Worm (Caenorhabditis elegans) whole organism, young adult: Measurements from ENCODE around the gene ZC204.6.
"Not testable (repeated sequence)": the region's sequence is repeated elsewhere in the genome, so short reads cannot be mapped to it uniquely, and the experiment has no call there.

Source experiments
- B0261.1 ChIP-seq: sonication (generic microtip); optimal IDR thresholded peaks from 2 replicates; lab custom pipeline; 2016; ENCODE audit warnings: mild to moderate bottlenecking, missing genetic modification characterization, moderate library complexity, missing compliant biosample characterization
- B0336.3 ChIP-seq: fragments of 200-800 bp; sonication (Bioruptor generic); IDR thresholded peaks from 2 replicates; pipeline ENCODE4 v1.3.6; 2022; ENCODE audit warnings: missing genetic modification characterization, missing compliant biosample characterization
- D2030.7 ChIP-seq: fragments of 200-800 bp; sonication (Bioruptor generic); IDR thresholded peaks from 2 replicates; pipeline ENCODE4 v1.3.6; 2022; ENCODE audit warnings: missing genetic modification reagents, missing genetic modification characterization, missing compliant biosample characterization
- F10E7.11 ChIP-seq: sonication (generic microtip); optimal IDR thresholded peaks from 2 replicates; lab custom pipeline; 2017; ENCODE audit warnings: mild to moderate bottlenecking, missing genetic modification characterization, moderate library complexity, missing compliant biosample characterization
- F37B4.10 ChIP-seq: fragments of 200-800 bp; sonication (Bioruptor generic); IDR thresholded peaks from 2 replicates; pipeline ENCODE4 v1.3.6; 2022; ENCODE audit warnings: missing genetic modification characterization, missing compliant biosample characterization
- F49E8.2 ChIP-seq: sonication (generic microtip); optimal IDR thresholded peaks from 3 replicates; lab custom pipeline; 2017; ENCODE audit warnings: missing genetic modification characterization, mild to moderate bottlenecking, missing compliant biosample characterization, antibody characterized with exemption, moderate library complexity; ENCODE audit not compliant: insufficient read depth
- F52B5.7 ChIP-seq: sonication (generic microtip); optimal IDR thresholded peaks from 2 replicates; lab custom pipeline; 2016; ENCODE audit warnings: mild to moderate bottlenecking, missing genetic modification characterization, missing compliant biosample characterization
- F57C9.4 ChIP-seq: sonication (generic microtip); optimal IDR thresholded peaks from 2 replicates; lab custom pipeline; 2017; ENCODE audit warnings: mild to moderate bottlenecking, missing genetic modification characterization, missing compliant biosample characterization
- K12H6.12 ChIP-seq: fragments of 200-800 bp; sonication (Bioruptor generic); optimal IDR thresholded peaks from 2 replicates; lab custom pipeline; 2018; ENCODE audit warnings: mild to moderate bottlenecking, missing genetic modification characterization, missing compliant biosample characterization
- Y67H2A.10 ChIP-seq: fragments of 200-800 bp; sonication (Bioruptor generic); conservative IDR thresholded peaks from 2 replicates; pipeline ENCODE4 v1.3.6; 2022; ENCODE audit warnings: missing genetic modification reagents, missing genetic modification characterization, missing compliant biosample characterization
- ama-1 ChIP-seq, 3 experiments: fragments of 150-350 bp in 1 of 3; sonication (generic microtip) in 2 of 3; optimal IDR thresholded peaks; 2 replicates each; lab custom pipeline; 2014 to 2018; ENCODE audit warnings: missing biosample characterization in 2 of 3, missing genetic modification characterization in 2 of 3, missing genetic modification reagents in 2 of 3
- atf-7 ChIP-seq: sonication (generic microtip); optimal IDR thresholded peaks from 2 replicates; lab custom pipeline; 2017; ENCODE audit warnings: mild to moderate bottlenecking, missing genetic modification characterization, missing compliant biosample characterization
- athp-1 ChIP-seq: sonication (generic microtip); optimal IDR thresholded peaks from 2 replicates; lab custom pipeline; 2017; ENCODE audit warnings: mild to moderate bottlenecking, missing genetic modification characterization, missing compliant biosample characterization
- attf-3 ChIP-seq: fragments of 200-800 bp; sonication (Bioruptor generic); conservative IDR thresholded peaks from 2 replicates; pipeline ENCODE4 v1.3.6; 2022; ENCODE audit warnings: missing genetic modification reagents, missing genetic modification characterization, missing compliant biosample characterization
- ccch-3 ChIP-seq: fragments of 200-800 bp; sonication (Bioruptor generic); optimal IDR thresholded peaks from 2 replicates; lab custom pipeline; 2018; ENCODE audit warnings: mild to moderate bottlenecking, missing genetic modification characterization, missing compliant biosample characterization
- ceh-58 ChIP-seq: fragments of 200-800 bp; sonication (Bioruptor generic); IDR thresholded peaks from 2 replicates; pipeline ENCODE4 v1.3.6; 2022; ENCODE audit warnings: missing genetic modification characterization, missing compliant biosample characterization
- ceh-79 ChIP-seq: sonication (generic microtip); optimal IDR thresholded peaks from 2 replicates; lab custom pipeline; 2017; ENCODE audit warnings: mild to moderate bottlenecking, missing genetic modification characterization, missing compliant biosample characterization
- die-1 ChIP-seq: sonication (generic microtip); optimal IDR thresholded peaks from 2 replicates; lab custom pipeline; 2016; ENCODE audit warnings: missing genotype, mild to moderate bottlenecking, missing genetic modification characterization, missing compliant biosample characterization
- dox-1 ChIP-seq: fragments of 200-800 bp; sonication (Bioruptor generic); IDR thresholded peaks from 2 replicates; pipeline ENCODE4 v1.3.6; 2022; ENCODE audit warnings: missing genetic modification reagents, missing genetic modification characterization, missing compliant biosample characterization
- dpff-1 ChIP-seq: sonication (generic microtip); optimal IDR thresholded peaks from 2 replicates; lab custom pipeline; 2017; ENCODE audit warnings: mild to moderate bottlenecking, missing genetic modification characterization, missing compliant biosample characterization
- egl-44 ChIP-seq: fragments of 200-800 bp; sonication (Bioruptor generic); IDR thresholded peaks from 2 replicates; pipeline ENCODE4 v1.3.6; 2022; ENCODE audit warnings: missing genetic modification reagents, missing genetic modification characterization, missing compliant biosample characterization
- ets-4 ChIP-seq: fragments of 200-800 bp; sonication (Bioruptor generic); optimal IDR thresholded peaks from 2 replicates; lab custom pipeline; 2018; ENCODE audit warnings: mild to moderate bottlenecking, missing genetic modification characterization, missing compliant biosample characterization
- hmg-20 ChIP-seq: fragments of 200-800 bp; sonication (Bioruptor generic); IDR thresholded peaks from 2 replicates; pipeline ENCODE4 v1.3.6; 2022; ENCODE audit warnings: missing genetic modification reagents, missing genetic modification characterization, missing compliant biosample characterization
- lin-35 ChIP-seq, 3 experiments: fragments of 150-350 bp in 2 of 3; sonication (generic microtip) in 1 of 3; optimal IDR thresholded peaks; 2 replicates each; lab custom pipeline; 2014 to 2018; ENCODE audit warnings: missing biosample characterization in 3 of 3, missing genetic modification characterization in 3 of 3, missing genetic modification reagents in 3 of 3
- lsl-1 ChIP-seq: fragments of 200-800 bp; sonication (Bioruptor generic); optimal IDR thresholded peaks from 2 replicates; lab custom pipeline; 2018; ENCODE audit warnings: mild to moderate bottlenecking, missing genetic modification characterization, moderate library complexity, missing compliant biosample characterization
- lsy-27 ChIP-seq: sonication (generic microtip); optimal IDR thresholded peaks from 2 replicates; lab custom pipeline; 2017; ENCODE audit warnings: missing genetic modification characterization, mild to moderate bottlenecking, missing compliant biosample characterization, antibody characterized with exemption, missing genotype, borderline replicate concordance; ENCODE audit not compliant: insufficient read depth
- mel-28 ChIP-seq: sonication (generic microtip); optimal IDR thresholded peaks from 2 replicates; lab custom pipeline; 2016; ENCODE audit warnings: borderline replicate concordance, mild to moderate bottlenecking, missing genetic modification characterization, missing compliant biosample characterization
- mxl-1 ChIP-seq: sonication (generic microtip); optimal IDR thresholded peaks from 2 replicates; lab custom pipeline; 2016; ENCODE audit warnings: missing genetic modification characterization, missing compliant biosample characterization
- nfya-2 ChIP-seq: fragments of 200-800 bp; sonication (Bioruptor generic); IDR thresholded peaks from 2 replicates; pipeline ENCODE4 v1.3.6; 2022; ENCODE audit warnings: missing genetic modification reagents, missing genetic modification characterization, missing compliant biosample characterization
- nhr-120 ChIP-seq: fragments of 200-800 bp; sonication (Bioruptor generic); IDR thresholded peaks from 2 replicates; pipeline ENCODE4 v1.3.6; 2022; ENCODE audit warnings: missing genetic modification characterization, missing compliant biosample characterization
- nhr-80 ChIP-seq: sonication (generic microtip); optimal IDR thresholded peaks from 2 replicates; lab custom pipeline; 2016; ENCODE audit warnings: missing genetic modification characterization, missing compliant biosample characterization
- pbrm-1 ChIP-seq: fragments of 200-800 bp; sonication (Bioruptor generic); IDR thresholded peaks from 2 replicates; pipeline ENCODE4 v1.3.6; 2022; ENCODE audit warnings: missing genetic modification reagents, missing genetic modification characterization, missing compliant biosample characterization
- rcor-1 ChIP-seq: fragments of 200-800 bp; sonication (Bioruptor generic); IDR thresholded peaks from 2 replicates; pipeline ENCODE4 v1.3.6; 2022; ENCODE audit warnings: missing genetic modification reagents, missing genetic modification characterization, missing compliant biosample characterization
- repo-1 ChIP-seq: sonication (generic microtip); optimal IDR thresholded peaks from 2 replicates; lab custom pipeline; 2017; ENCODE audit warnings: mild to moderate bottlenecking, missing genetic modification characterization, missing compliant biosample characterization
- sea-2 ChIP-seq: fragments of 200-800 bp; sonication (Bioruptor generic); IDR thresholded peaks from 2 replicates; pipeline ENCODE4 v1.3.6; 2022; ENCODE audit warnings: missing genetic modification characterization, missing compliant biosample characterization
- zim-3 ChIP-seq: sonication (generic microtip); optimal IDR thresholded peaks from 2 replicates; lab custom pipeline; 2017; ENCODE audit warnings: mild to moderate bottlenecking, missing genetic modification characterization, moderate library complexity, missing compliant biosample characterization
- ztf-26 ChIP-seq: sonication (generic microtip); optimal IDR thresholded peaks from 2 replicates; lab custom pipeline; 2017; ENCODE audit warnings: missing genetic modification characterization, missing compliant biosample characterization

Gene ZC204.6

ce11 chrII:1660888-1661287 is 16.3 kb upstream of the ZC204.6 start, which contains the start of gene ZC204.13:
Gene ZC204.13 (minus strand): TSS chrII:1660988.
- TF ChIP-seq F10E7.11 (tag; lab: Kevin White, UChicago); lin-35 (GFP tag; optimal IDR thresholded peaks at IDR 0.05; lab: Kevin White, UChicago); F57C9.4 (tag; lab: Kevin White, UChicago): not testable (repeated sequence)

ce11 chrII:1659729-1660128 is 15.1 kb upstream of the ZC204.6 start:
- TF ChIP-seq dox-1 (GFP tag; lab: Robert Waterston, UW) = peak; percentile 67; the same call in 1 of the 2 replicates
- TF ChIP-seq nhr-80 (tag; lab: Kevin White, UChicago) = peak; percentile 75

DNA sequence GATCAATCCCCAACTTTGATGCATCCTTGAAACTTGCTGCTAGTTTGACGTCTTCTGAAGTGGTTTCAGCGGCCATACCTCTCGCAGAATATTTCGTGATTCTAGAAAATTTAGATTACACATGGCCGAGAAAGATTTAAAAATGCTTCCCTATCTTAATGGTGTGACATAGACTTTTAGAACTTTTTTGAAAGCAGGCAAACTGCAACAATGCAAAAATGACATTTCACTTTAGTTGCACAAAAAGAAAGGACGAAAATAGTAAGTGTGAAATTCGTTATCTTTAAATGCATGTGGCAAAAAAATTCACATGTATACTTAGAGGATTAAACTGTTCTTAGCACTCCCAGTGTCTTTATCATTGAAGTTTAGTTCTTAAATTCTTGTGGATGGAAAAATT is 12.6 kb upstream of the ZC204.6 start, which contains the start of gene ZC204.12:
TSS of gene ZC204.12 (minus strand) at position 101 of the 400 bp plus-strand sequence.
- TF ChIP-seq ama-1 (optimal IDR thresholded peaks at IDR 0.05; lab: Kevin White, UChicago) = no peak
- TF ChIP-seq ama-1 (GFP tag; optimal IDR thresholded peaks at IDR 0.05; lab: Kevin White, UChicago) = no peak
- TF ChIP-seq ceh-58 (GFP tag; lab: Robert Waterston, UW) = no peak
- TF ChIP-seq rcor-1 (GFP tag; lab: Robert Waterston, UW) = no peak
- no peak for TF ChIP-seq ets-4
- no peak for TF ChIP-seq die-1 (tag; lab: Kevin White, UChicago)
- no peak for TF ChIP-seq repo-1 (tag; lab: Kevin White, UChicago)
- TF ChIP-seq B0336.3 (GFP tag; lab: Robert Waterston, UW) = no peak
- TF ChIP-seq lsl-1 (GFP tag; lab: Kevin White, UChicago) = no peak
- TF ChIP-seq F49E8.2 (tag; lab: Kevin White, UChicago) = no peak
- no peak for TF ChIP-seq lsy-27 (tag; lab: Kevin White, UChicago)
- no peak for TF ChIP-seq dox-1 (GFP tag; lab: Robert Waterston, UW)
- no peak for TF ChIP-seq ceh-79 (tag; lab: Kevin White, UChicago)
- no peak for TF ChIP-seq nfya-2 (GFP tag; lab: Robert Waterston, UW)
- TF ChIP-seq, all 124 proteins: peak for 0

DNA sequence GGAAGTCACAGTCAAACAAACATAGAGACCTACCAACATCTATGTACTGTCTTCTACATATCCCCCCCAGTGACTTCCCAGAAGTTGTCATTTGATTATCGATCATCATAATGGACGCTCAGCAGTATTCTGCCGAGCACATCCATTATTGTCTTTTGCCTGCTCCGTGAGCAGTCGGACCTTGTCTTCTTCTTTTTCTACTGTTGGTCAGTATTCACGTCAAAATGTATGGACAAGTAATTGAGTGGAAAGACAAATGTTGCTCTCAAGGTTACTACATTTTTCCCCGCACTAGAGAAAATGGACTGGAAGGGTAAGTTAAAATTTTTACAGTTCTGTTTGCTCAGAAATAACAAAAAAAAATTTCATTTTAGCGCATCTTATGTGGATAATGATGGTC is 10.3 kb upstream of the ZC204.6 start, which contains the start of gene btb-12:
TSS of gene btb-12 (plus strand) at position 301 of the 400 bp plus-strand sequence.
- no peak for TF ChIP-seq ztf-26 (tag; lab: Kevin White, UChicago)
- TF ChIP-seq sea-2 = no peak
- TF ChIP-seq dpff-1 (tag; lab: Kevin White, UChicago) = no peak
- TF ChIP-seq D2030.7 (GFP tag; lab: Robert Waterston, UW) = no peak
- TF ChIP-seq F52B5.7 (tag; lab: Kevin White, UChicago) = no peak
- TF ChIP-seq pbrm-1 (GFP tag; lab: Robert Waterston, UW) = no peak

- no peak for TF ChIP-seq nfya-2 (GFP tag; lab: Robert Waterston, UW)
- no peak for TF ChIP-seq egl-44 (GFP tag; lab: Robert Waterston, UW)
- no peak for TF ChIP-seq lsl-1 (GFP tag; lab: Kevin White, UChicago)
- no peak for TF ChIP-seq mel-28 (tag; lab: Kevin White, UChicago)
- no peak for TF ChIP-seq zim-3 (tag; lab: Kevin White, UChicago)
- no peak for TF ChIP-seq attf-3
- no peak for TF ChIP-seq Y67H2A.10 (GFP tag; lab: Robert Waterston, UW)
- no peak for TF ChIP-seq mxl-1 (tag; lab: Kevin White, UChicago)
- no peak for TF ChIP-seq K12H6.12 (tag; lab: Kevin White, UChicago)
- TF ChIP-seq athp-1 (tag; lab: Kevin White, UChicago) = no peak
- TF ChIP-seq ceh-79 (tag; lab: Kevin White, UChicago) = no peak
- TF ChIP-seq ccch-3 (GFP tag; lab: Kevin White, UChicago) = no peak
- no peak for TF ChIP-seq F10E7.11 (tag; lab: Kevin White, UChicago)
- TF ChIP-seq F37B4.10 (GFP tag; lab: Robert Waterston, UW) = no peak
- no peak for TF ChIP-seq rcor-1 (GFP tag; lab: Robert Waterston, UW)
- no peak for TF ChIP-seq B0261.1
- TF ChIP-seq nhr-120 = no peak
- TF ChIP-seq hmg-20 (GFP tag; lab: Robert Waterston, UW) = no peak
- no peak for TF ChIP-seq ets-4
- TF ChIP-seq atf-7 (tag; lab: Kevin White, UChicago) = no peak
These were observed 8.8 kb upstream of the ZC204.6 start, which contains the start of gene fbxb-15 for ce11 chrII:1653397-1653796. Gene fbxb-15 (minus strand): TSS chrII:1653497.
